Worm (Caenorhabditis elegans) whole organism, L4 larva: Measurements from ENCODE around the gene F31F7.1.
A peak's percentile ranks its signal among the peaks of the same experiment; 100 is the strongest.

ENCODE experiments used
- D1046.2 ChIP-seq: fragments of 200-800 bp; sonication (Bioruptor generic); IDR thresholded peaks from 2 replicates; pipeline ENCODE4 v1.3.6; 2022; ENCODE audit warnings: missing genetic modification characterization, missing compliant biosample characterization
- F26F4.8 ChIP-seq: fragments of 200-800 bp; sonication (Bioruptor generic); conservative IDR thresholded peaks from 2 replicates; pipeline ENCODE4 v1.3.6; 2022; ENCODE audit warnings: missing genetic modification characterization, missing compliant biosample characterization
- F37D6.2 ChIP-seq: sonication (generic microtip); optimal IDR thresholded peaks from 2 replicates; lab custom pipeline; 2016; ENCODE audit warnings: mild to moderate bottlenecking, missing genetic modification characterization, missing compliant biosample characterization
- T26A8.4 ChIP-seq: fragments of 200-800 bp; sonication (Bioruptor generic); IDR thresholded peaks from 2 replicates; pipeline ENCODE4 v1.3.6; 2022; ENCODE audit warnings: missing genetic modification characterization, missing compliant biosample characterization
- Y48G9A.11 ChIP-seq: fragments of 200-800 bp; sonication (Bioruptor generic); IDR thresholded peaks from 2 replicates; pipeline ENCODE4 v1.3.6; 2022; ENCODE audit warnings: missing genetic modification reagents, missing genetic modification characterization, missing compliant biosample characterization
- Y75B8A.6 ChIP-seq: fragments of 200-800 bp; sonication (Bioruptor generic); IDR thresholded peaks from 2 replicates; pipeline ENCODE4 v1.3.6; 2022; ENCODE audit warnings: missing genetic modification reagents, missing genetic modification characterization, missing compliant biosample characterization
- ZK546.5 ChIP-seq, 2 experiments: sonication (generic microtip); optimal IDR thresholded peaks; 2 replicates each; lab custom pipeline; 2017; ENCODE audit warnings: missing biosample characterization in 2 of 2, missing genetic modification characterization in 2 of 2
- aha-1 ChIP-seq: fragments of 150-350 bp; peaks from one replicate; lab custom pipeline; 2014; ENCODE audit warnings: missing biosample characterization, missing genetic modification characterization
- arid-1 ChIP-seq: fragments of 200-800 bp; sonication (Bioruptor generic); conservative IDR thresholded peaks from 2 replicates; pipeline ENCODE4 v1.3.6; 2022; ENCODE audit warnings: missing genetic modification reagents, missing genetic modification characterization, missing compliant biosample characterization
- attf-4 ChIP-seq: sonication (generic microtip); optimal IDR thresholded peaks from 3 replicates; lab custom pipeline; 2017; ENCODE audit warnings: missing biosample characterization, missing genetic modification characterization
- ceh-20 ChIP-seq: fragments of 200-800 bp; sonication (Bioruptor generic); IDR thresholded peaks from 2 replicates; pipeline ENCODE4 v1.3.6; 2022; ENCODE audit warnings: missing genetic modification reagents, missing genetic modification characterization, missing compliant biosample characterization
- ceh-44 ChIP-seq: fragments of 200-800 bp; sonication (Bioruptor generic); IDR thresholded peaks from 2 replicates; pipeline ENCODE4 v1.3.6; 2022; ENCODE audit warnings: missing genetic modification reagents, missing genetic modification characterization, missing compliant biosample characterization
- ctbp-1 ChIP-seq: fragments of 200-800 bp; sonication (Bioruptor generic); IDR thresholded peaks from 2 replicates; pipeline ENCODE4 v1.3.6; 2022; ENCODE audit warnings: missing genetic modification reagents, missing genetic modification characterization, missing compliant biosample characterization
- daf-16 ChIP-seq, 3 experiments: sonication (generic microtip); optimal IDR thresholded peaks; 2 replicates each; lab custom pipeline; 2016 to 2017; ENCODE audit warnings: missing genetic modification characterization in 3 of 3, missing genetic modification reagents in 3 of 3, mild to moderate bottlenecking in 2 of 3, missing compliant biosample characterization in 2 of 3, missing biosample characterization in 1 of 3, moderate library complexity in 1 of 3
- dmd-6 ChIP-seq: fragments of 200-800 bp; sonication (Bioruptor generic); IDR thresholded peaks from 2 replicates; pipeline ENCODE4 v1.3.6; 2022; ENCODE audit warnings: missing genetic modification reagents, missing genetic modification characterization, missing compliant biosample characterization
- egl-27 ChIP-seq: sonication (generic microtip); optimal IDR thresholded peaks from 3 replicates; lab custom pipeline; 2017; ENCODE audit warnings: missing biosample characterization, missing genetic modification reagents, missing genetic modification characterization
- egl-43 ChIP-seq: fragments of 200-800 bp; sonication (Bioruptor generic); IDR thresholded peaks from 2 replicates; pipeline ENCODE4 v1.3.6; 2022; ENCODE audit warnings: missing genetic modification reagents, missing genetic modification characterization, missing compliant biosample characterization
- fkh-10 ChIP-seq: fragments of 150-350 bp; optimal IDR thresholded peaks from 2 replicates; lab custom pipeline; 2014; ENCODE audit warnings: missing biosample characterization, missing genetic modification reagents, missing genetic modification characterization
- fos-1 ChIP-seq: fragments of 150-350 bp; optimal IDR thresholded peaks from 2 replicates; lab custom pipeline; 2014; ENCODE audit warnings: missing biosample characterization, missing genetic modification characterization
- gei-8 ChIP-seq: fragments of 200-800 bp; sonication (Bioruptor generic); optimal IDR thresholded peaks from 2 replicates; lab custom pipeline; 2018; ENCODE audit warnings: mild to moderate bottlenecking, missing genetic modification characterization, missing compliant biosample characterization
- hif-1 ChIP-seq, 2 experiments: sonication (generic microtip); optimal IDR thresholded peaks; 2 replicates each; lab custom pipeline; 2016 to 2017; ENCODE audit warnings: missing compliant biosample characterization in 2 of 2, missing genetic modification characterization in 2 of 2, missing genetic modification reagents in 2 of 2, missing genotype in 2 of 2, mild to moderate bottlenecking in 1 of 2
- hlh-30 ChIP-seq: sonication (generic microtip); optimal IDR thresholded peaks from 2 replicates; lab custom pipeline; 2017; ENCODE audit warnings: antibody characterized with exemption, mild to moderate bottlenecking, missing genetic modification characterization, missing compliant biosample characterization; ENCODE audit not compliant: insufficient read depth
- jun-1 ChIP-seq: fragments of 150-350 bp; optimal IDR thresholded peaks from 2 replicates; lab custom pipeline; 2014; ENCODE audit warnings: missing biosample characterization, missing genetic modification reagents, missing genetic modification characterization
- lin-13 ChIP-seq: fragments of 150-350 bp; optimal IDR thresholded peaks from 2 replicates; lab custom pipeline; 2014; ENCODE audit warnings: missing biosample characterization, missing genetic modification reagents, missing genetic modification characterization
- lin-29 ChIP-seq: fragments of 200-800 bp; sonication (Bioruptor generic); IDR thresholded peaks from 2 replicates; pipeline ENCODE4 v1.3.6; 2022; ENCODE audit warnings: missing genetic modification reagents, missing genetic modification characterization, missing compliant biosample characterization
- lin-39 ChIP-seq: fragments of 150-350 bp; optimal IDR thresholded peaks from 2 replicates; lab custom pipeline; 2014; ENCODE audit warnings: missing biosample characterization, missing genetic modification reagents, missing genetic modification characterization
- lir-3 ChIP-seq: sonication (generic microtip); optimal IDR thresholded peaks from 2 replicates; lab custom pipeline; 2016; ENCODE audit warnings: mild to moderate bottlenecking, missing genetic modification characterization, missing compliant biosample characterization
- mdl-1 ChIP-seq, 2 experiments: fragments of 150-350 bp in 1 of 2; sonication (generic microtip) in 1 of 2; optimal IDR thresholded peaks; 2 replicates each; lab custom pipeline; 2014 to 2017; ENCODE audit warnings: missing biosample characterization in 2 of 2, missing genetic modification characterization in 2 of 2
- mep-1 ChIP-seq: fragments of 150-350 bp; sonication (generic microtip); optimal IDR thresholded peaks from 3 replicates; lab custom pipeline; 2014; ENCODE audit warnings: missing biosample characterization, missing genetic modification characterization
- mxl-2 ChIP-seq: fragments of 200-800 bp; sonication (Bioruptor generic); conservative IDR thresholded peaks from 2 replicates; pipeline ENCODE4 v1.3.6; 2022; ENCODE audit warnings: missing genetic modification reagents, missing genetic modification characterization, missing compliant biosample characterization
- nhr-10 ChIP-seq: fragments of 150-350 bp; optimal IDR thresholded peaks from 2 replicates; lab custom pipeline; 2014; ENCODE audit warnings: missing biosample characterization, missing genetic modification characterization
- nhr-28 ChIP-seq: fragments of 150-350 bp; optimal IDR thresholded peaks from 2 replicates; lab custom pipeline; 2014; ENCODE audit warnings: missing biosample characterization, missing genetic modification characterization
- nhr-42 ChIP-seq: fragments of 200-800 bp; sonication (Bioruptor generic); IDR thresholded peaks from 2 replicates; pipeline ENCODE4 v1.3.6; 2022; ENCODE audit warnings: missing genetic modification characterization, missing compliant biosample characterization
- nhr-76 ChIP-seq: fragments of 150-350 bp; optimal IDR thresholded peaks from 2 replicates; lab custom pipeline; 2014; ENCODE audit warnings: missing biosample characterization, missing genetic modification characterization
- pha-4 ChIP-seq, 2 experiments: fragments of 150-350 bp in 1 of 2; fragments of 200-800 bp in 1 of 2; sonication (Bioruptor generic) in 1 of 2; IDR thresholded peaks in 1 of 2; optimal IDR thresholded peaks in 1 of 2; 2 replicates each; pipeline versions ENCODE4 v1.3.6 to Lab custom; 2014 to 2022; ENCODE audit warnings: missing genetic modification characterization in 2 of 2, missing genetic modification reagents in 2 of 2, missing biosample characterization in 1 of 2, missing compliant biosample characterization in 1 of 2
- saeg-2 ChIP-seq: fragments of 200-800 bp; sonication (Bioruptor generic); IDR thresholded peaks from 2 replicates; pipeline ENCODE4 v1.3.6; 2022; ENCODE audit warnings: missing genetic modification reagents, missing genetic modification characterization, missing compliant biosample characterization
- sdz-12 ChIP-seq: fragments of 200-800 bp; sonication (Bioruptor generic); optimal IDR thresholded peaks from 2 replicates; lab custom pipeline; 2018; ENCODE audit warnings: mild to moderate bottlenecking, missing genetic modification characterization, missing compliant biosample characterization
- skn-1 ChIP-seq: fragments of 150-350 bp; optimal IDR thresholded peaks from 2 replicates; lab custom pipeline; 2014; ENCODE audit warnings: missing biosample characterization, missing genetic modification characterization
- snpc-4 ChIP-seq: fragments of 150-350 bp; optimal IDR thresholded peaks from 2 replicates; lab custom pipeline; 2014; ENCODE audit warnings: missing biosample characterization, missing genetic modification characterization
- spr-3 ChIP-seq: fragments of 200-800 bp; sonication (Bioruptor generic); optimal IDR thresholded peaks from 2 replicates; lab custom pipeline; 2018; ENCODE audit warnings: mild to moderate bottlenecking, missing genetic modification characterization, missing compliant biosample characterization
- unc-62 ChIP-seq, 3 experiments: fragments of 150-350 bp in 1 of 3; sonication (generic microtip); optimal IDR thresholded peaks in 2 of 3; peaks in 1 of 3; 1 replicate in 1 of 3; 2 replicates in 2 of 3; lab custom pipeline; 2014 to 2017; ENCODE audit warnings: missing biosample characterization in 3 of 3, missing genetic modification characterization in 3 of 3, missing genetic modification reagents in 3 of 3, missing genotype in 1 of 3
- vab-7 ChIP-seq: fragments of 200-800 bp; sonication (Bioruptor generic); IDR thresholded peaks from 2 replicates; pipeline ENCODE4 v1.3.6; 2022; ENCODE audit warnings: missing genetic modification reagents, missing genetic modification characterization, missing compliant biosample characterization
- zip-2 ChIP-seq: fragments of 150-350 bp; optimal IDR thresholded peaks from 2 replicates; lab custom pipeline; 2014; ENCODE audit warnings: missing biosample characterization, missing genetic modification characterization

The F31F7.1 gene

DNA sequence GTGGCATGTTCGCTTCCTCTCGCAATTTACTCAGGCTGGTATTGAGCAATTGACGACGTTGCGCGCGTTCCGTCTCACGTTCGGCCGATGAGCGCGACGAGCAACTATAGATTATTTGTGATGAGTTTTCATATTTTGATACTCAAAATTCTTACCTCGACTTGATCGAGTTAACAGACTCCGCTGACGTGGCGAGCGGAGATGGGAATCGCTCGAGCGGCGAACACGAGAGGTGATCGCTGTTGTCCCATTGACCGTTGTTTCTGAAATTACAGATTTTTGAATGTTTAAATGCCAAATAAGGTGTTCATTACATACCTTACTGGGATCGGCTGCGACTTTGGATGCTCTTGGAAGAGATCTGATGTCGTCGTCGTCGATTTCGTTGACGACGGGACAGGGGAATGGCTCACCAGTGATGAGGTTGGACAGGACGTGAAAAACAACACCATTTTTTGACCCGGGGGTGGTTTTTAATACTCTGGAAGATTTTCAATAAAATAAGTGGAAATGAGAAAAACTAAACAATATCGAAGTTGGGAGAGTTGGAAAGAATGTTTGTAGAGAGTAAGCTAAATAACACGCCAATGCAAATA, 49.6 kb upstream of the F31F7.1 start, which contains the start of gene W06H8.6 (continued):
- TF ChIP-seq unc-62 (GFP tag; optimal IDR thresholded peaks at IDR 0.05 in 1 of 2; lab: Kevin White, UChicago) (peak in 1 of 2 experiments; percentile 83), unc-62 (tag; optimal IDR thresholded peaks at IDR 0.05; lab: Kevin White, UChicago) (no peak), jun-1 (tag; lab: Kevin White, UChicago) (no peak), Y75B8A.6 (no peak), lin-13 (GFP tag; lab: Kevin White, UChicago) (no peak), egl-27 (tag; lab: Kevin White, UChicago) (no peak), nhr-10 (tag; lab: Kevin White, UChicago) (no peak), attf-4 (tag; lab: Kevin White, UChicago) (no peak), F26F4.8 (GFP tag; lab: Robert Waterston, UW) (no peak), fkh-10 (GFP tag; lab: Kevin White, UChicago) (no peak), pha-4 (GFP tag; IDR thresholded peaks at IDR 0.05; lab: Robert Waterston, UW) (no peak), pha-4 (tag; optimal IDR thresholded peaks at IDR 0.05; lab: Kevin White, UChicago) (no peak), mxl-2 (GFP tag; lab: Robert Waterston, UW) (no peak), saeg-2 (GFP tag; lab: Robert Waterston, UW) (no peak), arid-1 (GFP tag; lab: Robert Waterston, UW) (0 out of 2 replicates have a peak, but pooled peaks have one; percentile 29), ceh-20 (GFP tag; lab: Robert Waterston, UW) (no peak), gei-8 (peak; percentile 54), fos-1 (tag; lab: Kevin White, UChicago) (no peak), mdl-1 (tag; optimal IDR thresholded peaks at IDR 0.05; lab: Kevin White, UChicago) (no peak), F37D6.2 (tag; lab: Kevin White, UChicago) (no peak), zip-2 (tag; lab: Kevin White, UChicago) (no peak)
- TF ChIP-seq, all 104 proteins: peak for 25

ce11 chrV:6227326-6228246, 48.7 kb upstream of the F31F7.1 start:
- TF ChIP-seq vab-7 (no peak), nhr-28 (tag; lab: Kevin White, UChicago) (peak; percentile 40), mxl-2 (GFP tag; lab: Robert Waterston, UW) (peak; percentile 64; the same call in 1 of the 2 replicates), lin-39 (tag; lab: Kevin White, UChicago) (no peak), ZK546.5 (tag; optimal IDR thresholded peaks at IDR 0.05; lab: Kevin White, UChicago) (no peak), ceh-20 (GFP tag; lab: Robert Waterston, UW) (peak; percentile 91), Y48G9A.11 (no peak), aha-1 (tag; lab: Kevin White, UChicago) (peak; percentile 98), jun-1 (tag; lab: Kevin White, UChicago) (peak; percentile 72), egl-27 (tag; lab: Kevin White, UChicago) (peak; percentile 66), D1046.2 (no peak), Y75B8A.6 (no peak; the same call in 1 of the 2 replicates), hif-1 (tag; optimal IDR thresholded peaks at IDR 0.05; lab: Kevin White, UChicago) (peak; percentile 47 to 95), dmd-6 (peak; percentile 95), lin-29 (GFP tag; lab: Robert Waterston, UW) (no peak; the same call in 1 of the 2 replicates), daf-16 (GFP tag; optimal IDR thresholded peaks at IDR 0.05; lab: Kevin White, UChicago) (peak; percentile 86 to 87), daf-16 (tag; optimal IDR thresholded peaks at IDR 0.05; lab: Kevin White, UChicago) (peak; percentile 93), mep-1 (peak; percentile 93), nhr-42 (GFP tag; lab: Robert Waterston, UW) (no peak; the same call in 1 of the 2 replicates), T26A8.4 (peak; percentile 87), ctbp-1 (GFP tag; lab: Robert Waterston, UW) (peak; percentile 97), hlh-30 (tag; lab: Kevin White, UChicago) (peak; percentile 97), spr-3 (GFP tag; lab: Kevin White, UChicago) (peak; percentile 41), egl-43 (peak; percentile 88), lir-3 (no peak), pha-4 (GFP tag; IDR thresholded peaks at IDR 0.05; lab: Robert Waterston, UW) (peak; percentile 96), pha-4 (tag; optimal IDR thresholded peaks at IDR 0.05; lab: Kevin White, UChicago) (peak; percentile 41), snpc-4 (tag; lab: Kevin White, UChicago) (no peak), skn-1 (tag; lab: Kevin White, UChicago) (peak; percentile 25), zip-2 (tag; lab: Kevin White, UChicago) (peak; percentile 51), ceh-44 (GFP tag; lab: Robert Waterston, UW) (no peak), nhr-76 (tag; lab: Kevin White, UChicago) (no peak), sdz-12 (GFP tag; lab: Kevin White, UChicago) (no peak), F26F4.8 (GFP tag; lab: Robert Waterston, UW) (no peak)
